Worm (Caenorhabditis elegans): ENCODE measurements around the gene ipla-5.

DNA sequence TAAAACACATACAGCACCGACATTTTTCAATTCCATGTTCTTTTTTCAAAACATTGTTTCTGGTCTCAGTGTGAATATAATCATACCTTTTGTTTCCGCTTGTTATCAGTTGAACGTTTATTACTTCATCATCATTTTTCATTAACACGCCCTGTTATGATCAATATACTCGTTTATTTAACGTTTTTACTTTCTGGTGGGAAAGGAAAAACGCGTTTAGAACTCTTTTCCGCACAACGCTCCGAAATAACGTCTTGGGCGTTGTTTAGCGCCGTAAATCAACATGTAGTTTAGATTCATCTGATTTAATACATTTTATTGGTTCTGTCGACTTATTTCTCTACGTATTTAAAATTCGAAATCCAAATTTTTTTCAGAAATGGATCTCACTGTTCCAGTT, 10.3 kb downstream of the ipla-5 start, which contains the start of gene pgm-3:
- TF ChIP-seq lin-13 (tag; optimal IDR thresholded peaks at IDR 0.05), result no peak
- no peak for TF ChIP-seq unc-39 (tag; optimal IDR thresholded peaks at IDR 0.05)
- no peak for TF ChIP-seq elt-3 (tag; optimal IDR thresholded peaks at IDR 0.05)
- TF ChIP-seq mls-2 (tag; optimal IDR thresholded peaks at IDR 0.05), result no peak
- no peak for TF ChIP-seq unc-62 (GFP tag; optimal IDR thresholded peaks at IDR 0.05)
- TF ChIP-seq ces-1 (GFP tag; optimal IDR thresholded peaks at IDR 0.05), result no peak
- no peak for TF ChIP-seq mep-1 (tag; optimal IDR thresholded peaks at IDR 0.05)
- no peak for TF ChIP-seq nhr-28 (tag; optimal IDR thresholded peaks at IDR 0.05)
- no peak for TF ChIP-seq M03D4.4 (tag; optimal IDR thresholded peaks at IDR 0.05)
- no peak for TF ChIP-seq elt-1 (tag; optimal IDR thresholded peaks at IDR 0.05; ENCODE audit: borderline replicate concordance, insufficient read depth)
- no peak for TF ChIP-seq bed-3 (GFP tag; optimal IDR thresholded peaks at IDR 0.05)
